Fruit fly (Drosophila melanogaster) whole organism, embryonic: ENCODE data around the gene CG7011.
A peak's percentile ranks its signal among the peaks of the same experiment; 100 is the strongest.

Experiments used
- B-H1 ChIP-seq: fragments of 200-800 bp; sonication (Bioruptor generic); IDR thresholded peaks from 3 replicates; pipeline ENCODE4 v1.3.6; 2022; ENCODE audit warnings: missing biosample characterization, missing genetic modification characterization
- B-H2 ChIP-seq: fragments of 200-800 bp; sonication (Bioruptor generic); optimal IDR thresholded peaks from 2 replicates; lab custom pipeline; 2018; ENCODE audit warnings: missing biosample characterization, mild to moderate bottlenecking, missing genetic modification characterization
- Bteb2 ChIP-seq: fragments of 200-800 bp; sonication (Bioruptor generic); optimal IDR thresholded peaks from 2 replicates; lab custom pipeline; 2016; ENCODE audit warnings: missing biosample characterization, missing genetic modification characterization
- CG11696 ChIP-seq: fragments of 200-800 bp; sonication (Bioruptor generic); IDR thresholded peaks from 2 replicates; pipeline ENCODE4 v1.3.6; 2022; ENCODE audit warnings: missing biosample characterization, missing genetic modification characterization
- CG14050 ChIP-seq: fragments of 200-800 bp; sonication (Bioruptor generic); IDR thresholded peaks from 3 replicates; pipeline ENCODE4 v1.3.6; 2022; ENCODE audit warnings: missing biosample characterization, missing genetic modification characterization
- CG15011 ChIP-seq: fragments of 200-800 bp; sonication (Bioruptor generic); optimal IDR thresholded peaks from 3 replicates; lab custom pipeline; 2018; ENCODE audit warnings: missing biosample characterization, mild to moderate bottlenecking, missing genetic modification characterization
- CG15479 ChIP-seq: fragments of 200-800 bp; sonication (Bioruptor generic); optimal IDR thresholded peaks from 3 replicates; lab custom pipeline; 2019; ENCODE audit warnings: missing biosample characterization, mild to moderate bottlenecking, missing genetic modification characterization, moderate library complexity
- CG15601 ChIP-seq: fragments of 200-800 bp; sonication (Bioruptor generic); optimal IDR thresholded peaks from 3 replicates; lab custom pipeline; 2019; ENCODE audit warnings: missing biosample characterization, mild to moderate bottlenecking, missing genetic modification characterization, moderate library complexity
- CG16779 ChIP-seq: fragments of 200-800 bp; sonication (Bioruptor generic); IDR thresholded peaks from 2 replicates; pipeline ENCODE4 v1.3.6; 2022; ENCODE audit warnings: missing biosample characterization, missing genetic modification characterization
- CG16863 ChIP-seq: fragments of 200-800 bp; sonication (Bioruptor generic); optimal IDR thresholded peaks from 3 replicates; lab custom pipeline; 2016; ENCODE audit warnings: missing biosample characterization, missing genetic modification characterization
- CG1792 ChIP-seq: fragments of 200-800 bp; sonication (Bioruptor generic); optimal IDR thresholded peaks from 2 replicates; lab custom pipeline; 2016; ENCODE audit warnings: missing biosample characterization, missing genetic modification characterization
- CG2712 ChIP-seq: fragments of 200-800 bp; optimal IDR thresholded peaks from 3 replicates; lab custom pipeline; 2019; ENCODE audit warnings: missing biosample characterization, mild to moderate bottlenecking, missing genetic modification characterization, moderate library complexity
- CG34224 ChIP-seq: fragments of 200-800 bp; sonication (Bioruptor generic); IDR thresholded peaks from 3 replicates; pipeline ENCODE4 v1.3.6; 2022; ENCODE audit warnings: missing biosample characterization, missing genetic modification characterization; ENCODE audit not compliant: partially characterized antibody
- CG34422 ChIP-seq: fragments of 200-800 bp; sonication (Bioruptor generic); IDR thresholded peaks from 3 replicates; pipeline ENCODE4 v1.3.6; 2022; ENCODE audit warnings: missing biosample characterization, missing genetic modification characterization
- CG6175 ChIP-seq: fragments of 200-800 bp; sonication (Bioruptor generic); IDR thresholded peaks from 3 replicates; pipeline ENCODE4 v1.3.6; 2022; ENCODE audit warnings: missing biosample characterization, missing genetic modification characterization
- CG6791 ChIP-seq: fragments of 200-800 bp; sonication (Bioruptor generic); IDR thresholded peaks from 3 replicates; pipeline ENCODE4 v1.3.6; 2022; ENCODE audit warnings: missing biosample characterization, missing genetic modification characterization; ENCODE audit not compliant: partially characterized antibody
- CG6854 ChIP-seq: fragments of 200-800 bp; sonication (Bioruptor generic); optimal IDR thresholded peaks from 3 replicates; lab custom pipeline; 2017; ENCODE audit warnings: missing biosample characterization, mild to moderate bottlenecking, missing genetic modification characterization
- CG7745 ChIP-seq: fragments of 200-800 bp; sonication (Bioruptor generic); optimal IDR thresholded peaks from 2 replicates; lab custom pipeline; 2018; ENCODE audit warnings: missing biosample characterization, mild to moderate bottlenecking, missing genetic modification characterization, moderate library complexity
- CG8290 ChIP-seq, 3 experiments: fragments of 200-800 bp; sonication (Bioruptor generic); optimal IDR thresholded peaks; 2 replicates each; lab custom pipeline; 2016 to 2019; ENCODE audit warnings: missing biosample characterization in 3 of 3, missing genetic modification characterization in 3 of 3, mild to moderate bottlenecking in 2 of 3, moderate library complexity in 1 of 3
- CG8924 ChIP-seq: fragments of 200-800 bp; optimal IDR thresholded peaks from 3 replicates; lab custom pipeline; 2019; ENCODE audit warnings: missing biosample characterization, mild to moderate bottlenecking, missing genetic modification characterization, moderate library complexity
- Dip2 ChIP-seq: fragments of 200-800 bp; sonication (Bioruptor generic); IDR thresholded peaks from 2 replicates; pipeline ENCODE4 v1.3.6; 2022; ENCODE audit warnings: missing biosample characterization, missing genetic modification characterization
- Drgx ChIP-seq: fragments of 200-800 bp; sonication (Bioruptor generic); IDR thresholded peaks from 2 replicates; pipeline ENCODE4 v1.3.6; 2022; ENCODE audit warnings: missing biosample characterization, missing genetic modification characterization
- ERR ChIP-seq: fragments of 200-800 bp; sonication (Bioruptor generic); optimal IDR thresholded peaks from 2 replicates; lab custom pipeline; 2016; ENCODE audit warnings: missing biosample characterization, missing genetic modification characterization
- NC2α ChIP-seq: fragments of 200-800 bp; sonication (Bioruptor generic); optimal IDR thresholded peaks from 2 replicates; lab custom pipeline; 2016; ENCODE audit warnings: missing biosample characterization, missing genetic modification characterization
- NfI ChIP-seq: fragments of 200-800 bp; sonication (Bioruptor generic); optimal IDR thresholded peaks from 3 replicates; lab custom pipeline; 2018; ENCODE audit warnings: missing biosample characterization, mild to moderate bottlenecking, missing genetic modification characterization, moderate library complexity
- ab ChIP-seq: fragments of 200-800 bp; sonication (Bioruptor generic); optimal IDR thresholded peaks from 2 replicates; lab custom pipeline; 2016; ENCODE audit warnings: missing biosample characterization, missing genetic modification characterization
- ase ChIP-seq: fragments of 200-800 bp; sonication (Bioruptor generic); IDR thresholded peaks from 3 replicates; pipeline ENCODE4 v1.3.6; 2022; ENCODE audit warnings: missing biosample characterization, missing genetic modification characterization
- bowl ChIP-seq: fragments of 200-800 bp; sonication (Bioruptor generic); IDR thresholded peaks from 2 replicates; pipeline ENCODE4 v1.3.6; 2022; ENCODE audit warnings: missing biosample characterization, missing genetic modification characterization
- bsh ChIP-seq, 2 experiments: fragments of 200-800 bp; sonication (Bioruptor generic); optimal IDR thresholded peaks; 2 replicates each; lab custom pipeline; 2017 to 2018; ENCODE audit warnings: mild to moderate bottlenecking in 2 of 2, missing biosample characterization in 2 of 2, missing genetic modification characterization in 2 of 2, moderate library complexity in 1 of 2
- chinmo ChIP-seq: fragments of 200-800 bp; sonication (Bioruptor generic); IDR thresholded peaks from 4 replicates; pipeline ENCODE4 v1.3.6; 2022; ENCODE audit warnings: missing biosample characterization, missing genetic modification characterization; ENCODE audit not compliant: partially characterized antibody
- dm ChIP-seq: fragments of 200-800 bp; sonication (Bioruptor generic); optimal IDR thresholded peaks from 3 replicates; lab custom pipeline; 2016; ENCODE audit warnings: missing biosample characterization, missing genetic modification characterization
- dmrt99B ChIP-seq: fragments of 200-800 bp; sonication (Bioruptor generic); optimal IDR thresholded peaks from 2 replicates; lab custom pipeline; 2018; ENCODE audit warnings: missing biosample characterization, mild to moderate bottlenecking, missing genetic modification characterization, moderate library complexity
- gfzf ChIP-seq: fragments of 200-800 bp; sonication (Bioruptor generic); optimal IDR thresholded peaks from 2 replicates; lab custom pipeline; 2016; ENCODE audit warnings: missing biosample characterization, mild to moderate bottlenecking, missing genetic modification characterization, moderate library complexity
- h ChIP-seq: fragments of >200 bp; optimal IDR thresholded peaks from 2 replicates; lab custom pipeline; 2017
- ham ChIP-seq: fragments of 200-800 bp; sonication (Bioruptor generic); IDR thresholded peaks from 2 replicates; pipeline ENCODE4 v1.3.6; 2022; ENCODE audit warnings: missing biosample characterization, missing genetic modification characterization
- her ChIP-seq: fragments of 200-800 bp; sonication (Bioruptor generic); optimal IDR thresholded peaks from 2 replicates; lab custom pipeline; 2016; ENCODE audit warnings: missing biosample characterization, missing genetic modification characterization
- insv ChIP-seq, 2 experiments: fragments of 200-800 bp; sonication (Bioruptor generic); optimal IDR thresholded peaks; 3 replicates each; lab custom pipeline; 2016 to 2018; ENCODE audit warnings: missing biosample characterization in 2 of 2, missing genetic modification characterization in 2 of 2
- jigr1 ChIP-seq: fragments of 200-800 bp; sonication (Bioruptor generic); IDR thresholded peaks from 3 replicates; pipeline ENCODE4 v1.3.6; 2022; ENCODE audit warnings: missing biosample characterization, missing genetic modification characterization
- ken ChIP-seq: fragments of 200-800 bp; sonication (Bioruptor generic); IDR thresholded peaks from 3 replicates; pipeline ENCODE4 v1.3.6; 2022; ENCODE audit warnings: missing biosample characterization, missing genetic modification characterization
- kni ChIP-seq: fragments of 200-800 bp; sonication (Bioruptor generic); optimal IDR thresholded peaks from 3 replicates; lab custom pipeline; 2017; ENCODE audit warnings: mild to moderate bottlenecking, missing biosample characterization, missing genetic modification reagents, missing genetic modification characterization
- lbe ChIP-seq: fragments of 200-800 bp; sonication (Bioruptor generic); optimal IDR thresholded peaks from 2 replicates; lab custom pipeline; 2016; ENCODE audit warnings: missing biosample characterization, mild to moderate bottlenecking, missing genetic modification characterization
- luna ChIP-seq: fragments of 200-800 bp; sonication (Bioruptor generic); optimal IDR thresholded peaks from 2 replicates; lab custom pipeline; 2016; ENCODE audit warnings: missing biosample characterization, missing genetic modification characterization
- onecut ChIP-seq: fragments of 200-800 bp; sonication (Bioruptor generic); IDR thresholded peaks from 2 replicates; pipeline ENCODE4 v1.3.6; 2022; ENCODE audit warnings: missing biosample characterization, missing genetic modification characterization
- p53 ChIP-seq: fragments of 200-800 bp; sonication (Bioruptor generic); optimal IDR thresholded peaks from 2 replicates; lab custom pipeline; 2016; ENCODE audit warnings: missing biosample characterization, missing genetic modification characterization
- peb ChIP-seq: fragments of 200-800 bp; sonication (Bioruptor generic); IDR thresholded peaks from 2 replicates; pipeline ENCODE4 v1.3.6; 2022; ENCODE audit warnings: missing biosample characterization, missing genetic modification characterization
- pho ChIP-seq: fragments of 200-800 bp; sonication (Bioruptor generic); optimal IDR thresholded peaks from 2 replicates; lab custom pipeline; 2016; ENCODE audit warnings: missing biosample characterization, missing genetic modification characterization
- sens ChIP-seq: fragments of 200-800 bp; sonication (Bioruptor generic); peaks from one replicate; lab custom pipeline; 2016; ENCODE audit warnings: missing biosample characterization, missing genetic modification characterization
- tna ChIP-seq: fragments of 200-800 bp; sonication (Bioruptor generic); IDR thresholded peaks from 2 replicates; pipeline ENCODE4 v1.3.6; 2022; ENCODE audit warnings: missing biosample characterization, missing genetic modification characterization; ENCODE audit not compliant: partially characterized antibody
- zfh2 ChIP-seq: fragments of 200-800 bp; sonication (Bioruptor generic); optimal IDR thresholded peaks from 2 replicates; lab custom pipeline; 2016; ENCODE audit warnings: missing biosample characterization, missing genetic modification characterization

The CG7011 gene

dm6 chr3L:15142004-15142890 lies 21.2 kb downstream of the CG7011 start, which contains the start of gene Pdi (continued):
- peak in 1 of 2 experiments; percentile 26 for TF ChIP-seq bsh (GFP tag; optimal IDR thresholded peaks at IDR 0.05; lab: Kevin White, UChicago)
- peak in 1 of 2 experiments; percentile 24 for TF ChIP-seq insv (GFP tag; optimal IDR thresholded peaks at IDR 0.05; lab: Kevin White, UChicago)
- TF ChIP-seq dmrt99B (tag; lab: Kevin White, UChicago) = peak; percentile 20
- TF ChIP-seq CG15479 (GFP tag; lab: Kevin White, UChicago) = no peak
- TF ChIP-seq p53 (GFP tag; lab: Kevin White, UChicago) = no peak
- TF ChIP-seq CG1792 (GFP tag; lab: Kevin White, UChicago) = peak; percentile 7
- no peak for TF ChIP-seq Drgx (GFP tag; lab: Robert Waterston, UW)
- peak; percentile 89 for TF ChIP-seq gfzf (GFP tag; lab: Kevin White, UChicago)
- no peak for TF ChIP-seq CG15011
- TF ChIP-seq zfh2 (GFP tag; lab: Kevin White, UChicago) = no peak
- TF ChIP-seq ab (GFP tag; lab: Kevin White, UChicago) = no peak
- TF ChIP-seq luna (GFP tag; lab: Kevin White, UChicago) = peak; percentile 24
- TF ChIP-seq kni = no peak
- TF ChIP-seq dm (GFP tag; lab: Kevin White, UChicago) = peak; percentile 33
- TF ChIP-seq CG6175 = no peak
- no peak for TF ChIP-seq ham (GFP tag; lab: Robert Waterston, UW)
- no peak for TF ChIP-seq CG14050 (GFP tag; lab: Robert Waterston, UW)
- TF ChIP-seq NfI (GFP tag; lab: Kevin White, UChicago) = peak; percentile 10
- peak; percentile 76; the same call in 2 of the 4 replicates for TF ChIP-seq chinmo
- no peak for TF ChIP-seq CG11696 (GFP tag; lab: Robert Waterston, UW)
- no peak for TF ChIP-seq peb (GFP tag; lab: Robert Waterston, UW)
- no peak for TF ChIP-seq CG16779 (GFP tag; lab: Robert Waterston, UW)
- TF ChIP-seq h (lab: Kevin White, UChicago) = no peak
- no peak for TF ChIP-seq CG16863
- no peak; the same call in 1 of the 2 replicates for TF ChIP-seq tna
- peak; percentile 97 for TF ChIP-seq Dip2
- TF ChIP-seq B-H2 (GFP tag; lab: Kevin White, UChicago) = peak; percentile 50
- TF ChIP-seq NC2α = peak; percentile 75
- peak; percentile 34 for TF ChIP-seq CG15601 (tag; lab: Kevin White, UChicago)
- peak; percentile 18 for TF ChIP-seq pho (GFP tag; lab: Kevin White, UChicago)
- TF ChIP-seq CG8290 (GFP tag; optimal IDR thresholded peaks at IDR 0.05; lab: Kevin White, UChicago) = no peak
- TF ChIP-seq CG8290 (tag; optimal IDR thresholded peaks at IDR 0.05; lab: Kevin White, UChicago) = peak; percentile 14 to 50
- peak; percentile 50 for TF ChIP-seq lbe (GFP tag; lab: Kevin White, UChicago)
- no peak for TF ChIP-seq B-H1 (GFP tag; lab: Robert Waterston, UW)
- TF ChIP-seq CG6791 (GFP tag; lab: Robert Waterston, UW) = peak; percentile 58; the same call in 1 of the 3 replicates
- no peak for TF ChIP-seq CG6854 (GFP tag; lab: Kevin White, UChicago)
- TF ChIP-seq CG7745 = no peak
- TF ChIP-seq bowl = no peak
- TF ChIP-seq CG34422 (GFP tag; lab: Robert Waterston, UW) = peak; percentile 78; the same call in 1 of the 3 replicates
- TF ChIP-seq her (GFP tag; lab: Kevin White, UChicago) = peak; percentile 5
- no peak for TF ChIP-seq ase
- TF ChIP-seq CG34224 (GFP tag; lab: Robert Waterston, UW) = peak; percentile 64
- TF ChIP-seq ken (GFP tag; lab: Robert Waterston, UW) = no peak
- TF ChIP-seq sens (GFP tag; lab: Kevin White, UChicago) = peak; percentile 94
- TF ChIP-seq ERR = no peak
- TF ChIP-seq Bteb2 (GFP tag; lab: Kevin White, UChicago) = peak; percentile 33
- TF ChIP-seq onecut (GFP tag; lab: Robert Waterston, UW) = no peak
- TF ChIP-seq jigr1 (GFP tag; lab: Robert Waterston, UW) = no peak; the same call in 2 of the 3 replicates
- peak; percentile 47 for TF ChIP-seq CG2712 (tag; lab: Kevin White, UChicago)
- TF ChIP-seq CG8924 (tag; lab: Kevin White, UChicago) = peak; percentile 11
